Fruit fly (Drosophila melanogaster) whole organism, embryonic: ENCODE results near the gene CG11560.
A peak's percentile ranks its signal among the peaks of the same experiment; 100 is the strongest.

Experiments used
- Aef1 ChIP-seq: fragments of 200-800 bp; sonication (Bioruptor generic); IDR thresholded peaks from 3 replicates; pipeline ENCODE4 v1.3.6; 2022; ENCODE audit warnings: missing biosample characterization, missing genetic modification characterization
- CG10267 ChIP-seq: fragments of 200-800 bp; sonication (Bioruptor generic); optimal IDR thresholded peaks from 2 replicates; lab custom pipeline; 2018; ENCODE audit warnings: missing biosample characterization, mild to moderate bottlenecking, missing genetic modification characterization, moderate library complexity
- CG10654 ChIP-seq: fragments of 200-800 bp; sonication (Bioruptor generic); optimal IDR thresholded peaks from 2 replicates; lab custom pipeline; 2016; ENCODE audit warnings: missing biosample characterization, missing genetic modification characterization
- CG11560 ChIP-seq: fragments of 200-800 bp; sonication (Bioruptor generic); IDR thresholded peaks from 3 replicates; pipeline ENCODE4 v1.3.6; 2022; ENCODE audit warnings: missing biosample characterization, missing genetic modification characterization
- CG12391 ChIP-seq: fragments of 200-800 bp; sonication (Bioruptor generic); optimal IDR thresholded peaks from 3 replicates; lab custom pipeline; 2018; ENCODE audit warnings: missing biosample characterization, mild to moderate bottlenecking, missing genetic modification characterization, moderate library complexity
- CG14860 ChIP-seq: fragments of 200-800 bp; sonication (Bioruptor generic); IDR thresholded peaks from 3 replicates; pipeline ENCODE4 v1.3.6; 2022; ENCODE audit warnings: missing biosample characterization, missing genetic modification characterization; ENCODE audit not compliant: partially characterized antibody
- CG14965 ChIP-seq: fragments of 200-800 bp; sonication (Bioruptor generic); optimal IDR thresholded peaks from 2 replicates; lab custom pipeline; 2016; ENCODE audit warnings: missing biosample characterization, missing genetic modification characterization, borderline replicate concordance
- CG1602 ChIP-seq: fragments of 200-800 bp; sonication (Bioruptor generic); optimal IDR thresholded peaks from 3 replicates; lab custom pipeline; 2016; ENCODE audit warnings: missing biosample characterization, missing genetic modification characterization
- CG17568 ChIP-seq: fragments of 200-800 bp; sonication (Bioruptor generic); optimal IDR thresholded peaks from 2 replicates; lab custom pipeline; 2018; ENCODE audit warnings: missing biosample characterization, mild to moderate bottlenecking, missing genetic modification characterization, moderate library complexity
- CG1832 ChIP-seq: fragments of 200-800 bp; sonication (Bioruptor generic); optimal IDR thresholded peaks from 2 replicates; lab custom pipeline; 2017; ENCODE audit warnings: missing biosample characterization, mild to moderate bottlenecking, missing genetic modification characterization, inconsistent platforms
- CG3163 ChIP-seq: fragments of 200-800 bp; sonication (Bioruptor generic); optimal IDR thresholded peaks from 3 replicates; lab custom pipeline; 2016; ENCODE audit warnings: missing biosample characterization, missing genetic modification characterization
- CG32772 ChIP-seq: fragments of 200-800 bp; sonication (Bioruptor generic); IDR thresholded peaks from 2 replicates; pipeline ENCODE4 v1.3.6; 2022; ENCODE audit warnings: missing biosample characterization, missing genetic modification characterization
- CG6689 ChIP-seq: fragments of 200-800 bp; sonication (Bioruptor generic); IDR thresholded peaks from 2 replicates; pipeline ENCODE4 v1.3.6; 2022; ENCODE audit warnings: missing biosample characterization, missing genetic modification characterization
- CG6765 ChIP-seq: fragments of 200-800 bp; sonication (Bioruptor generic); optimal IDR thresholded peaks from 3 replicates; lab custom pipeline; 2017; ENCODE audit warnings: missing biosample characterization, mild to moderate bottlenecking, missing genetic modification characterization
- CG7745 ChIP-seq: fragments of 200-800 bp; sonication (Bioruptor generic); optimal IDR thresholded peaks from 2 replicates; lab custom pipeline; 2018; ENCODE audit warnings: missing biosample characterization, mild to moderate bottlenecking, missing genetic modification characterization, moderate library complexity
- CG7839 ChIP-seq: fragments of 200-800 bp; sonication (Bioruptor generic); optimal IDR thresholded peaks from 3 replicates; lab custom pipeline; 2018; ENCODE audit warnings: missing biosample characterization, mild to moderate bottlenecking, missing genetic modification characterization, moderate library complexity
- CG8478 ChIP-seq: fragments of >200 bp; optimal IDR thresholded peaks from 2 replicates; lab custom pipeline; 2018
- CG8944 ChIP-seq: fragments of 200-800 bp; sonication (Bioruptor generic); optimal IDR thresholded peaks from 3 replicates; lab custom pipeline; 2016; ENCODE audit warnings: missing biosample characterization, missing genetic modification characterization
- Dek ChIP-seq: fragments of 200-800 bp; sonication (Bioruptor generic); optimal IDR thresholded peaks from 3 replicates; lab custom pipeline; 2019; ENCODE audit warnings: missing biosample characterization, mild to moderate bottlenecking, missing genetic modification characterization, moderate library complexity
- Doc2 ChIP-seq: fragments of 200-800 bp; sonication (Bioruptor generic); IDR thresholded peaks from 2 replicates; pipeline ENCODE4 v1.3.6; 2022; ENCODE audit warnings: missing biosample characterization, missing genetic modification characterization
- Fer3 ChIP-seq: fragments of 200-800 bp; sonication (Bioruptor generic); optimal IDR thresholded peaks from 2 replicates; lab custom pipeline; 2018; ENCODE audit warnings: missing biosample characterization, mild to moderate bottlenecking, missing genetic modification characterization, moderate library complexity
- HLHmδ ChIP-seq: fragments of 200-800 bp; sonication (Bioruptor generic); optimal IDR thresholded peaks from 2 replicates; lab custom pipeline; 2018; ENCODE audit warnings: missing biosample characterization, mild to moderate bottlenecking, missing genetic modification characterization, moderate library complexity
- Jarid2 ChIP-seq: fragments of 200-800 bp; sonication (Bioruptor generic); optimal IDR thresholded peaks from 3 replicates; lab custom pipeline; 2017; ENCODE audit warnings: mild to moderate bottlenecking, missing biosample characterization, missing genetic modification reagents, missing genetic modification characterization
- Mes4 ChIP-seq: fragments of 200-800 bp; sonication (Bioruptor generic); optimal IDR thresholded peaks from 2 replicates; lab custom pipeline; 2016; ENCODE audit warnings: missing biosample characterization, missing genetic modification characterization
- Mrtf ChIP-seq: fragments of 200-800 bp; sonication (Bioruptor generic); IDR thresholded peaks from 3 replicates; pipeline ENCODE4 v1.3.6; 2022; ENCODE audit warnings: missing biosample characterization, missing genetic modification characterization
- Sox102F ChIP-seq: fragments of 200-800 bp; sonication (Bioruptor generic); optimal IDR thresholded peaks from 2 replicates; lab custom pipeline; 2018; ENCODE audit warnings: missing biosample characterization, mild to moderate bottlenecking, missing genetic modification characterization, moderate library complexity
- Spps ChIP-seq: fragments of 200-800 bp; sonication (Bioruptor generic); optimal IDR thresholded peaks from 2 replicates; lab custom pipeline; 2018; ENCODE audit warnings: missing biosample characterization, mild to moderate bottlenecking, missing genetic modification characterization
- Sry-δ ChIP-seq: fragments of 200-800 bp; sonication (Bioruptor generic); optimal IDR thresholded peaks from 2 replicates; lab custom pipeline; 2016; ENCODE audit warnings: missing biosample characterization, missing genetic modification characterization
- amos ChIP-seq: fragments of 200-800 bp; sonication (Bioruptor generic); IDR thresholded peaks from 2 replicates; pipeline ENCODE4 v1.3.6; 2022; ENCODE audit warnings: missing biosample characterization, missing genetic modification characterization; ENCODE audit not compliant: partially characterized antibody
- ap ChIP-seq: fragments of 200-800 bp; sonication (Bioruptor generic); IDR thresholded peaks from 2 replicates; pipeline ENCODE4 v1.3.6; 2022; ENCODE audit warnings: missing biosample characterization, missing genetic modification characterization
- bab2 ChIP-seq: fragments of 200-800 bp; sonication (Bioruptor generic); optimal IDR thresholded peaks from 2 replicates; lab custom pipeline; 2016; ENCODE audit warnings: missing biosample characterization, missing genetic modification characterization
- bbx ChIP-seq: fragments of 200-800 bp; sonication (Bioruptor generic); IDR thresholded peaks from 2 replicates; pipeline ENCODE4 v1.3.6; 2022; ENCODE audit warnings: missing biosample characterization, missing genetic modification characterization; ENCODE audit not compliant: partially characterized antibody
- croc ChIP-seq: fragments of 200-800 bp; sonication (Bioruptor generic); conservative IDR thresholded peaks from 3 replicates; pipeline ENCODE4 v1.3.6; 2022; ENCODE audit warnings: missing biosample characterization, missing genetic modification characterization
- dimm ChIP-seq: fragments of 200-800 bp; sonication (Bioruptor generic); IDR thresholded peaks from 2 replicates; pipeline ENCODE4 v1.3.6; 2022; ENCODE audit warnings: missing biosample characterization, missing genetic modification characterization
- dmrt99B ChIP-seq: fragments of 200-800 bp; sonication (Bioruptor generic); optimal IDR thresholded peaks from 2 replicates; lab custom pipeline; 2018; ENCODE audit warnings: missing biosample characterization, mild to moderate bottlenecking, missing genetic modification characterization, moderate library complexity
- eve ChIP-seq, 2 experiments: fragments of >200 bp; optimal IDR thresholded peaks; 2 replicates each; lab custom pipeline; 2017; ENCODE audit warnings: missing biosample characterization in 2 of 2, missing genetic modification characterization in 2 of 2
- gro ChIP-seq: fragments of 200-800 bp; sonication (Bioruptor generic); optimal IDR thresholded peaks from 2 replicates; lab custom pipeline; 2016; ENCODE audit warnings: missing biosample characterization, missing genetic modification characterization
- hb ChIP-seq: fragments of 200-800 bp; sonication (Bioruptor generic); IDR thresholded peaks from 3 replicates; pipeline ENCODE4 v1.3.6; 2022; ENCODE audit warnings: missing biosample characterization, missing genetic modification characterization; ENCODE audit not compliant: partially characterized antibody
- lov ChIP-seq, 2 experiments: fragments of 200-800 bp in 1 of 2; fragments of >200 bp in 1 of 2; sonication (Bioruptor generic) in 1 of 2; IDR thresholded peaks in 1 of 2; optimal IDR thresholded peaks in 1 of 2; 2 replicates in 1 of 2; 3 replicates in 1 of 2; pipeline versions ENCODE4 v1.3.6 to Lab custom; 2017 to 2022; ENCODE audit warnings: missing biosample characterization in 1 of 2, missing genetic modification characterization in 1 of 2
- mld ChIP-seq: fragments of 200-800 bp; sonication (Bioruptor generic); IDR thresholded peaks from 3 replicates; pipeline ENCODE4 v1.3.6; 2022; ENCODE audit warnings: missing biosample characterization, missing genetic modification characterization; ENCODE audit not compliant: partially characterized antibody
- pita ChIP-seq: fragments of 200-800 bp; sonication (Bioruptor generic); optimal IDR thresholded peaks from 2 replicates; lab custom pipeline; 2017; ENCODE audit warnings: missing biosample characterization, mild to moderate bottlenecking, missing genetic modification characterization
- pnt ChIP-seq: fragments of 200-800 bp; sonication (Bioruptor generic); optimal IDR thresholded peaks from 3 replicates; lab custom pipeline; 2016; ENCODE audit warnings: missing biosample characterization, missing genetic modification characterization
- prd ChIP-seq, 3 experiments: fragments of >200 bp in 2 of 3; fragments of 200-800 bp in 1 of 3; sonication (Bioruptor generic) in 1 of 3; optimal IDR thresholded peaks in 2 of 3; IDR thresholded peaks in 1 of 3; 2 replicates in 2 of 3; 3 replicates in 1 of 3; pipeline versions ENCODE4 v1.3.6 to Lab custom; 2017 to 2022; ENCODE audit warnings: missing biosample characterization in 1 of 3, missing genetic modification characterization in 1 of 3
- sima ChIP-seq: fragments of 200-800 bp; sonication (Bioruptor generic); optimal IDR thresholded peaks from 2 replicates; lab custom pipeline; 2016; ENCODE audit warnings: missing biosample characterization, missing genetic modification characterization
- sqz ChIP-seq: fragments of 200-800 bp; sonication (Bioruptor generic); optimal IDR thresholded peaks from 3 replicates; lab custom pipeline; 2018; ENCODE audit warnings: missing biosample characterization, mild to moderate bottlenecking, missing genetic modification characterization
- ssp ChIP-seq: fragments of 200-800 bp; sonication (Bioruptor generic); IDR thresholded peaks from 2 replicates; pipeline ENCODE4 v1.3.6; 2022; ENCODE audit warnings: missing biosample characterization, missing genetic modification characterization
- tin ChIP-seq: fragments of 200-800 bp; sonication (Bioruptor generic); optimal IDR thresholded peaks from 3 replicates; lab custom pipeline; 2016; ENCODE audit warnings: missing biosample characterization, missing genetic modification characterization
- vfl ChIP-seq: fragments of 200-800 bp; sonication (Bioruptor generic); optimal IDR thresholded peaks from 2 replicates; lab custom pipeline; 2016; ENCODE audit warnings: missing biosample characterization, missing genetic modification characterization
- zfh2 ChIP-seq: fragments of 200-800 bp; sonication (Bioruptor generic); optimal IDR thresholded peaks from 2 replicates; lab custom pipeline; 2016; ENCODE audit warnings: missing biosample characterization, missing genetic modification characterization

CG11560 gene

dm6 chr3L:12131918-12132317 lies 12.1 kb downstream of the CG11560 start, which contains the start of gene DEF8 (continued):
- TF ChIP-seq CG11560 (tag; lab: Robert Waterston, UW) (peak; percentile 60; the same call in 1 of the 3 replicates), gro (GFP tag; lab: Kevin White, UChicago) (peak; percentile 36), CG6765 (GFP tag; lab: Kevin White, UChicago) (peak; percentile 82), CG3163 (GFP tag; lab: Kevin White, UChicago) (peak; percentile 35), bab2 (peak; percentile 60), bbx (GFP tag; lab: Robert Waterston, UW) (0 out of 2 replicates have a peak, but pooled peaks have one; percentile 26), ap (GFP tag; lab: Robert Waterston, UW) (peak; percentile 87), Aef1 (GFP tag; lab: Robert Waterston, UW) (peak; percentile 77), CG14965 (GFP tag; lab: Kevin White, UChicago) (no peak), CG7839 (tag; lab: Kevin White, UChicago) (peak; percentile 87), dimm (GFP tag; lab: Robert Waterston, UW) (peak; percentile 49; the same call in 1 of the 2 replicates), croc (GFP tag; lab: Robert Waterston, UW) (peak; percentile 69), CG10654 (GFP tag; lab: Kevin White, UChicago) (peak; percentile 77), vfl (GFP tag; lab: Kevin White, UChicago) (no peak), CG17568 (GFP tag; lab: Kevin White, UChicago) (no peak), Dek (tag; lab: Kevin White, UChicago) (peak; percentile 86), prd (optimal IDR thresholded peaks at IDR 0.05; lab: Kevin White, UChicago) (no peak), prd (GFP tag; IDR thresholded peaks at IDR 0.05; lab: Robert Waterston, UW) (peak; percentile 86), Jarid2 (GFP tag; lab: Kevin White, UChicago) (peak; percentile 47), Sox102F (GFP tag; lab: Kevin White, UChicago) (peak; percentile 93), sqz (GFP tag; lab: Kevin White, UChicago) (peak; percentile 85), CG12391 (tag; lab: Kevin White, UChicago) (peak; percentile 95), CG14860 (GFP tag; lab: Robert Waterston, UW) (no peak; the same call in 2 of the 3 replicates), pnt (GFP tag; lab: Kevin White, UChicago) (peak; percentile 19), CG32772 (GFP tag; lab: Robert Waterston, UW) (peak; percentile 87), hb (no peak), amos (GFP tag; lab: Robert Waterston, UW) (peak; percentile 48), dmrt99B (tag; lab: Kevin White, UChicago) (peak; percentile 83), sima (GFP tag; lab: Kevin White, UChicago) (no peak), CG7745 (peak; percentile 18), lov (optimal IDR thresholded peaks at IDR 0.05; lab: Kevin White, UChicago) (no peak), lov (GFP tag; IDR thresholded peaks at IDR 0.05; lab: Robert Waterston, UW) (peak; percentile 64; the same call in 2 of the 3 replicates), CG1832 (GFP tag; lab: Kevin White, UChicago) (no peak), Mrtf (GFP tag; lab: Robert Waterston, UW) (peak; percentile 55; the same call in 2 of the 3 replicates), Fer3 (peak; percentile 90), HLHmδ (no peak), eve (GFP tag; optimal IDR thresholded peaks at IDR 0.05; lab: Kevin White, UChicago) (no peak), Sry-δ (GFP tag; lab: Kevin White, UChicago) (peak; percentile 44), Mes4 (GFP tag; lab: Kevin White, UChicago) (peak; percentile 6), CG8478 (no peak), tin (GFP tag; lab: Kevin White, UChicago) (peak; percentile 85), CG10267 (tag; lab: Kevin White, UChicago) (peak; percentile 88), CG1602 (GFP tag; lab: Kevin White, UChicago) (peak; percentile 84), CG6689 (GFP tag; lab: Robert Waterston, UW) (peak; percentile 86), Spps (tag; lab: Kevin White, UChicago) (peak; percentile 86), pita (GFP tag; lab: Kevin White, UChicago) (no peak), CG8944 (GFP tag; lab: Kevin White, UChicago) (no peak), ssp (GFP tag; lab: Robert Waterston, UW) (peak; percentile 77), mld (no peak), Doc2 (GFP tag; lab: Robert Waterston, UW) (no peak), zfh2 (GFP tag; lab: Kevin White, UChicago) (peak; percentile 2)
